Worm (Caenorhabditis elegans) whole organism, late embryonic: Measurements from ENCODE around the gene srh-1.

ENCODE experiments used
- C08G9.2 ChIP-seq: sonication (generic microtip); optimal IDR thresholded peaks from 2 replicates; lab custom pipeline; 2016; ENCODE audit warnings: mild to moderate bottlenecking, missing genetic modification characterization, moderate library complexity, missing compliant biosample characterization
- F13H6.1 ChIP-seq: sonication (generic microtip); optimal IDR thresholded peaks from 2 replicates; lab custom pipeline; 2016; ENCODE audit warnings: missing genetic modification characterization, missing compliant biosample characterization
- dmd-4 ChIP-seq: sonication (generic microtip); optimal IDR thresholded peaks from 2 replicates; lab custom pipeline; 2016; ENCODE audit warnings: borderline replicate concordance, missing genetic modification characterization, missing compliant biosample characterization
- lim-6 ChIP-seq: sonication (generic microtip); optimal IDR thresholded peaks from 2 replicates; lab custom pipeline; 2016; ENCODE audit warnings: missing genetic modification characterization, missing compliant biosample characterization
- nfya-1 ChIP-seq: sonication (generic microtip); optimal IDR thresholded peaks from 2 replicates; lab custom pipeline; 2017; ENCODE audit warnings: missing genetic modification characterization, mild to moderate bottlenecking, missing compliant biosample characterization, antibody characterized with exemption, moderate library complexity
- rnt-1 ChIP-seq: sonication (generic microtip); optimal IDR thresholded peaks from 2 replicates; lab custom pipeline; 2016; ENCODE audit warnings: missing genetic modification characterization, missing compliant biosample characterization
- unc-55 ChIP-seq: sonication (generic microtip); optimal IDR thresholded peaks from 2 replicates; lab custom pipeline; 2017; ENCODE audit warnings: missing biosample characterization, missing genetic modification reagents, missing genetic modification characterization

- no peak for TF ChIP-seq nfya-1 (tag; lab: Kevin White, UChicago)
- no peak for TF ChIP-seq rnt-1
- TF ChIP-seq F13H6.1 (tag; lab: Kevin White, UChicago): no peak
- TF ChIP-seq unc-55 (GFP tag; lab: Kevin White, UChicago): no peak
- TF ChIP-seq C08G9.2 (tag; lab: Kevin White, UChicago): no peak
- TF ChIP-seq lim-6 (tag; lab: Kevin White, UChicago): no peak
- TF ChIP-seq dmd-4 (tag; lab: Kevin White, UChicago): no peak
These were observed 1.0 kb downstream of the srh-1 start, which contains the start of gene T11F9.10 for ce11 chrV:11486680-11487079.
